Worm (Caenorhabditis elegans) whole organism, L4 larva: ENCODE results near the gene F35B3.3.

Experiments
- D1046.2 ChIP-seq: fragments of 200-800 bp; sonication (Bioruptor generic); IDR thresholded peaks from 2 replicates; pipeline ENCODE4 v1.3.6; 2022; ENCODE audit warnings: missing genetic modification characterization, missing compliant biosample characterization
- F10B5.3 ChIP-seq: sonication (generic microtip); optimal IDR thresholded peaks from 2 replicates; lab custom pipeline; 2016; ENCODE audit warnings: mild to moderate bottlenecking, missing genetic modification characterization, missing compliant biosample characterization
- F26F4.8 ChIP-seq: fragments of 200-800 bp; sonication (Bioruptor generic); conservative IDR thresholded peaks from 2 replicates; pipeline ENCODE4 v1.3.6; 2022; ENCODE audit warnings: missing genetic modification characterization, missing compliant biosample characterization
- R02D3.7 ChIP-seq: fragments of 150-350 bp; sonication (generic microtip); optimal IDR thresholded peaks from 3 replicates; lab custom pipeline; 2014; ENCODE audit warnings: missing biosample characterization, missing genetic modification characterization
- T20F7.1 ChIP-seq: fragments of 200-800 bp; sonication (Bioruptor generic); optimal IDR thresholded peaks from 2 replicates; lab custom pipeline; 2018; ENCODE audit warnings: mild to moderate bottlenecking, missing genetic modification characterization, missing compliant biosample characterization
- T26A8.4 ChIP-seq: fragments of 200-800 bp; sonication (Bioruptor generic); IDR thresholded peaks from 2 replicates; pipeline ENCODE4 v1.3.6; 2022; ENCODE audit warnings: missing genetic modification characterization, missing compliant biosample characterization
- Y105C5A.15 ChIP-seq: fragments of 200-800 bp; sonication (Bioruptor generic); IDR thresholded peaks from 2 replicates; pipeline ENCODE4 v1.3.6; 2022; ENCODE audit warnings: missing genetic modification characterization, missing compliant biosample characterization
- Y48G9A.11 ChIP-seq: fragments of 200-800 bp; sonication (Bioruptor generic); IDR thresholded peaks from 2 replicates; pipeline ENCODE4 v1.3.6; 2022; ENCODE audit warnings: missing genetic modification reagents, missing genetic modification characterization, missing compliant biosample characterization
- Y5F2A.4 ChIP-seq: fragments of 200-800 bp; sonication (Bioruptor generic); optimal IDR thresholded peaks from 2 replicates; lab custom pipeline; 2018; ENCODE audit warnings: mild to moderate bottlenecking, missing genetic modification characterization, missing compliant biosample characterization
- ZK337.2 ChIP-seq: fragments of 200-800 bp; sonication (Bioruptor generic); IDR thresholded peaks from 2 replicates; pipeline ENCODE4 v1.3.6; 2022; ENCODE audit warnings: missing genetic modification reagents, missing genetic modification characterization, missing compliant biosample characterization
- ZK546.5 ChIP-seq, 2 experiments: sonication (generic microtip); optimal IDR thresholded peaks; 2 replicates each; lab custom pipeline; 2017; ENCODE audit warnings: missing biosample characterization in 2 of 2, missing genetic modification characterization in 2 of 2
- aha-1 ChIP-seq: fragments of 150-350 bp; peaks from one replicate; lab custom pipeline; 2014; ENCODE audit warnings: missing biosample characterization, missing genetic modification characterization
- aly-2 ChIP-seq: sonication (generic microtip); optimal IDR thresholded peaks from 2 replicates; lab custom pipeline; 2018; ENCODE audit warnings: missing biosample characterization, missing genetic modification characterization
- ama-1 ChIP-seq: fragments of 150-350 bp; optimal IDR thresholded peaks from 2 replicates; lab custom pipeline; 2014; ENCODE audit warnings: inconsistent platforms, mixed read lengths
- attf-4 ChIP-seq: sonication (generic microtip); optimal IDR thresholded peaks from 3 replicates; lab custom pipeline; 2017; ENCODE audit warnings: missing biosample characterization, missing genetic modification characterization
- ceh-28 ChIP-seq: fragments of 150-350 bp; optimal IDR thresholded peaks from 2 replicates; lab custom pipeline; 2014; ENCODE audit warnings: missing biosample characterization, missing genetic modification reagents, missing genetic modification characterization
- ceh-32 ChIP-seq: sonication (generic microtip); optimal IDR thresholded peaks from 2 replicates; lab custom pipeline; 2016; ENCODE audit warnings: mild to moderate bottlenecking, missing genetic modification characterization, missing compliant biosample characterization; ENCODE audit not compliant: poor library complexity
- ceh-82 ChIP-seq: sonication (generic microtip); optimal IDR thresholded peaks from 2 replicates; lab custom pipeline; 2017; ENCODE audit warnings: missing biosample characterization, missing genetic modification characterization
- cey-2 ChIP-seq: sonication (generic microtip); optimal IDR thresholded peaks from 3 replicates; lab custom pipeline; 2017; ENCODE audit warnings: missing genetic modification characterization, mild to moderate bottlenecking, missing compliant biosample characterization, antibody characterized with exemption, borderline replicate concordance; ENCODE audit not compliant: insufficient read depth
- daf-12 ChIP-seq: fragments of 150-350 bp; optimal IDR thresholded peaks from 2 replicates; lab custom pipeline; 2014; ENCODE audit warnings: missing biosample characterization, missing genetic modification reagents, missing genetic modification characterization
- daf-16 ChIP-seq, 3 experiments: sonication (generic microtip); optimal IDR thresholded peaks; 2 replicates each; lab custom pipeline; 2016 to 2017; ENCODE audit warnings: missing genetic modification characterization in 3 of 3, missing genetic modification reagents in 3 of 3, mild to moderate bottlenecking in 2 of 3, missing compliant biosample characterization in 2 of 3, missing biosample characterization in 1 of 3, moderate library complexity in 1 of 3
- dmd-8 ChIP-seq: fragments of 200-800 bp; sonication (Bioruptor generic); IDR thresholded peaks from 2 replicates; pipeline ENCODE4 v1.3.6; 2022; ENCODE audit warnings: missing genetic modification characterization, missing compliant biosample characterization
- fkh-10 ChIP-seq: fragments of 150-350 bp; optimal IDR thresholded peaks from 2 replicates; lab custom pipeline; 2014; ENCODE audit warnings: missing biosample characterization, missing genetic modification reagents, missing genetic modification characterization
- hif-1 ChIP-seq, 2 experiments: sonication (generic microtip); optimal IDR thresholded peaks; 2 replicates each; lab custom pipeline; 2016 to 2017; ENCODE audit warnings: missing compliant biosample characterization in 2 of 2, missing genetic modification characterization in 2 of 2, missing genetic modification reagents in 2 of 2, missing genotype in 2 of 2, mild to moderate bottlenecking in 1 of 2
- hlh-11 ChIP-seq: fragments of 200-800 bp; sonication (Bioruptor generic); optimal IDR thresholded peaks from 2 replicates; lab custom pipeline; 2018; ENCODE audit warnings: mild to moderate bottlenecking, missing genetic modification characterization, missing compliant biosample characterization
- hlh-30 ChIP-seq: sonication (generic microtip); optimal IDR thresholded peaks from 2 replicates; lab custom pipeline; 2017; ENCODE audit warnings: antibody characterized with exemption, mild to moderate bottlenecking, missing genetic modification characterization, missing compliant biosample characterization; ENCODE audit not compliant: insufficient read depth
- lim-7 ChIP-seq: fragments of 200-800 bp; sonication (Bioruptor generic); IDR thresholded peaks from 2 replicates; pipeline ENCODE4 v1.3.6; 2022; ENCODE audit warnings: missing genetic modification characterization, missing compliant biosample characterization
- lin-15B ChIP-seq: fragments of 150-350 bp; sonication (generic microtip); optimal IDR thresholded peaks from 3 replicates; lab custom pipeline; 2014; ENCODE audit warnings: missing biosample characterization, missing genetic modification characterization
- lin-29 ChIP-seq: fragments of 200-800 bp; sonication (Bioruptor generic); IDR thresholded peaks from 2 replicates; pipeline ENCODE4 v1.3.6; 2022; ENCODE audit warnings: missing genetic modification reagents, missing genetic modification characterization, missing compliant biosample characterization
- lsy-2 ChIP-seq, 2 experiments: fragments of 150-350 bp in 1 of 2; sonication (generic microtip) in 1 of 2; optimal IDR thresholded peaks; 2 replicates each; lab custom pipeline; 2014 to 2017; ENCODE audit warnings: missing biosample characterization in 2 of 2, missing genetic modification characterization in 2 of 2
- madf-5 ChIP-seq, 2 experiments: fragments of 200-800 bp; sonication (Bioruptor generic); IDR thresholded peaks; 2 replicates each; pipeline ENCODE4 v1.3.6; 2022; ENCODE audit warnings: missing compliant biosample characterization in 2 of 2, missing genetic modification characterization in 2 of 2
- mdl-1 ChIP-seq, 2 experiments: fragments of 150-350 bp in 1 of 2; sonication (generic microtip) in 1 of 2; optimal IDR thresholded peaks; 2 replicates each; lab custom pipeline; 2014 to 2017; ENCODE audit warnings: missing biosample characterization in 2 of 2, missing genetic modification characterization in 2 of 2
- mep-1 ChIP-seq: fragments of 150-350 bp; sonication (generic microtip); optimal IDR thresholded peaks from 3 replicates; lab custom pipeline; 2014; ENCODE audit warnings: missing biosample characterization, missing genetic modification characterization
- mxl-3 ChIP-seq: fragments of 200-800 bp; sonication (Bioruptor generic); optimal IDR thresholded peaks from 2 replicates; lab custom pipeline; 2018; ENCODE audit warnings: mild to moderate bottlenecking, missing genetic modification characterization, missing compliant biosample characterization
- nhr-237 ChIP-seq: sonication (generic microtip); optimal IDR thresholded peaks from 2 replicates; lab custom pipeline; 2017; ENCODE audit warnings: missing biosample characterization, missing genetic modification characterization
- nhr-28 ChIP-seq: fragments of 150-350 bp; optimal IDR thresholded peaks from 2 replicates; lab custom pipeline; 2014; ENCODE audit warnings: missing biosample characterization, missing genetic modification characterization
- nhr-41 ChIP-seq: fragments of 200-800 bp; sonication (Bioruptor generic); IDR thresholded peaks from 2 replicates; pipeline ENCODE4 v1.3.6; 2022; ENCODE audit warnings: missing genetic modification reagents, missing genetic modification characterization, missing compliant biosample characterization
- nhr-48 ChIP-seq: sonication (generic microtip); optimal IDR thresholded peaks from 2 replicates; lab custom pipeline; 2016; ENCODE audit warnings: mild to moderate bottlenecking, missing genetic modification characterization, missing compliant biosample characterization
- nhr-77 ChIP-seq: fragments of 150-350 bp; optimal IDR thresholded peaks from 2 replicates; lab custom pipeline; 2014; ENCODE audit warnings: missing biosample characterization, missing genetic modification characterization
- pha-4 ChIP-seq, 2 experiments: fragments of 150-350 bp in 1 of 2; fragments of 200-800 bp in 1 of 2; sonication (Bioruptor generic) in 1 of 2; IDR thresholded peaks in 1 of 2; optimal IDR thresholded peaks in 1 of 2; 2 replicates each; pipeline versions ENCODE4 v1.3.6 to Lab custom; 2014 to 2022; ENCODE audit warnings: missing genetic modification characterization in 2 of 2, missing genetic modification reagents in 2 of 2, missing biosample characterization in 1 of 2, missing compliant biosample characterization in 1 of 2
- php-3 ChIP-seq: fragments of 200-800 bp; sonication (Bioruptor generic); IDR thresholded peaks from 2 replicates; pipeline ENCODE4 v1.3.6; 2022; ENCODE audit warnings: missing genetic modification reagents, missing genetic modification characterization, missing compliant biosample characterization
- sdz-12 ChIP-seq: fragments of 200-800 bp; sonication (Bioruptor generic); optimal IDR thresholded peaks from 2 replicates; lab custom pipeline; 2018; ENCODE audit warnings: mild to moderate bottlenecking, missing genetic modification characterization, missing compliant biosample characterization
- snpc-4 ChIP-seq: fragments of 150-350 bp; optimal IDR thresholded peaks from 2 replicates; lab custom pipeline; 2014; ENCODE audit warnings: missing biosample characterization, missing genetic modification characterization
- unc-130 ChIP-seq: sonication (generic microtip); optimal IDR thresholded peaks from 2 replicates; lab custom pipeline; 2016; ENCODE audit warnings: missing genetic modification reagents, missing genetic modification characterization, missing compliant biosample characterization
- unc-39 ChIP-seq: sonication (generic microtip); optimal IDR thresholded peaks from 2 replicates; lab custom pipeline; 2017; ENCODE audit warnings: missing biosample characterization, missing genetic modification characterization
- unc-62 ChIP-seq, 3 experiments: fragments of 150-350 bp in 1 of 3; sonication (generic microtip); optimal IDR thresholded peaks in 2 of 3; peaks in 1 of 3; 1 replicate in 1 of 3; 2 replicates in 2 of 3; lab custom pipeline; 2014 to 2017; ENCODE audit warnings: missing biosample characterization in 3 of 3, missing genetic modification characterization in 3 of 3, missing genetic modification reagents in 3 of 3, missing genotype in 1 of 3
- vab-7 ChIP-seq: fragments of 200-800 bp; sonication (Bioruptor generic); IDR thresholded peaks from 2 replicates; pipeline ENCODE4 v1.3.6; 2022; ENCODE audit warnings: missing genetic modification reagents, missing genetic modification characterization, missing compliant biosample characterization
- zip-2 ChIP-seq: fragments of 150-350 bp; optimal IDR thresholded peaks from 2 replicates; lab custom pipeline; 2014; ENCODE audit warnings: missing biosample characterization, missing genetic modification characterization
- ztf-11 ChIP-seq: fragments of 150-350 bp; optimal IDR thresholded peaks from 2 replicates; lab custom pipeline; 2014; ENCODE audit warnings: missing biosample characterization, missing genetic modification characterization
- ztf-7 ChIP-seq: fragments of 150-350 bp; optimal IDR thresholded peaks from 2 replicates; lab custom pipeline; 2014; ENCODE audit warnings: missing biosample characterization, missing genetic modification characterization

The F35B3.3 gene

ce11 chrX:17063749-17064252 is 50.5 kb downstream of the F35B3.3 start:
- TF ChIP-seq zip-2 (tag; lab: Kevin White, UChicago) (no peak), unc-130 (GFP tag; lab: Kevin White, UChicago) (no peak), lin-29 (GFP tag; lab: Robert Waterston, UW) (peak; percentile 59; the same call in 1 of the 2 replicates), pha-4 (GFP tag; IDR thresholded peaks at IDR 0.05; lab: Robert Waterston, UW) (peak; percentile 53; the same call in 1 of the 2 replicates), pha-4 (tag; optimal IDR thresholded peaks at IDR 0.05; lab: Kevin White, UChicago) (peak; percentile 54), Y5F2A.4 (GFP tag; lab: Kevin White, UChicago) (no peak), R02D3.7 (tag; lab: Kevin White, UChicago) (no peak), Y48G9A.11 (GFP tag; lab: Robert Waterston, UW) (no peak), dmd-8 (GFP tag; lab: Robert Waterston, UW) (no peak), mdl-1 (tag; optimal IDR thresholded peaks at IDR 0.05; lab: Kevin White, UChicago) (peak; percentile 82 to 99), madf-5 (GFP tag; IDR thresholded peaks at IDR 0.05; lab: Robert Waterston, UW) (no peak), ztf-11 (tag; lab: Kevin White, UChicago) (no peak), ama-1 (lab: Kevin White, UChicago) (peak; percentile 2), hlh-11 (tag; lab: Kevin White, UChicago) (peak; percentile 97), nhr-48 (peak; percentile 92), daf-12 (tag; lab: Kevin White, UChicago) (no peak), unc-62 (GFP tag; optimal IDR thresholded peaks at IDR 0.05 in 1 of 2; lab: Kevin White, UChicago) (peak in 1 of 2 experiments; percentile 94), unc-62 (tag; optimal IDR thresholded peaks at IDR 0.05; lab: Kevin White, UChicago) (no peak), unc-39 (tag; lab: Kevin White, UChicago) (no peak), lim-7 (no peak), nhr-237 (no peak), snpc-4 (tag; lab: Kevin White, UChicago) (no peak), D1046.2 (GFP tag; lab: Robert Waterston, UW) (no peak), ztf-7 (tag; lab: Kevin White, UChicago) (no peak), mep-1 (tag; lab: Kevin White, UChicago) (peak; percentile 58), ZK337.2 (GFP tag; lab: Robert Waterston, UW) (no peak), T20F7.1 (GFP tag; lab: Kevin White, UChicago) (peak; percentile 71), nhr-41 (GFP tag; lab: Robert Waterston, UW) (no peak), nhr-77 (tag; lab: Kevin White, UChicago) (peak; percentile 75), ceh-28 (tag; lab: Kevin White, UChicago) (no peak), php-3 (GFP tag; lab: Robert Waterston, UW) (peak; percentile 86), daf-16 (GFP tag; optimal IDR thresholded peaks at IDR 0.05; lab: Kevin White, UChicago) (no peak), daf-16 (tag; optimal IDR thresholded peaks at IDR 0.05; lab: Kevin White, UChicago) (peak; percentile 94), cey-2 (tag; lab: Kevin White, UChicago) (peak; percentile 84), hif-1 (tag; optimal IDR thresholded peaks at IDR 0.05; lab: Kevin White, UChicago) (peak in 1 of 2 experiments; percentile 66), vab-7 (GFP tag; lab: Robert Waterston, UW) (no peak), ceh-32 (tag; lab: Kevin White, UChicago) (no peak), F10B5.3 (tag; lab: Kevin White, UChicago) (no peak), sdz-12 (GFP tag; lab: Kevin White, UChicago) (no peak), nhr-28 (tag; lab: Kevin White, UChicago) (peak; percentile 92), hlh-30 (tag; lab: Kevin White, UChicago) (peak; percentile 97), F26F4.8 (GFP tag; lab: Robert Waterston, UW) (no peak), T26A8.4 (GFP tag; lab: Robert Waterston, UW) (peak; percentile 53; the same call in 1 of the 2 replicates), lsy-2 (tag; optimal IDR thresholded peaks at IDR 0.05; lab: Kevin White, UChicago) (peak in 1 of 2 experiments; percentile 60), fkh-10 (no peak), lin-15B (tag; lab: Kevin White, UChicago) (no peak), attf-4 (no peak), aha-1 (peak; percentile 57), mxl-3 (GFP tag; lab: Kevin White, UChicago) (peak; percentile 88), aly-2 (tag; lab: Kevin White, UChicago) (no peak), ZK546.5 (tag; optimal IDR thresholded peaks at IDR 0.05; lab: Kevin White, UChicago) (no peak), ceh-82 (tag; lab: Kevin White, UChicago) (no peak), Y105C5A.15 (GFP tag; lab: Robert Waterston, UW) (no peak)
